Fruit fly (Drosophila melanogaster) whole organism, adult: ENCODE measurements around the gene polo.

Experiments used
- CG1620 ChIP-seq: fragments of 200-800 bp; sonication (Bioruptor generic); optimal IDR thresholded peaks from 2 replicates; lab custom pipeline; 2016; ENCODE audit warnings: missing biosample characterization, missing genetic modification characterization
- CG5204 ChIP-seq: fragments of 200-800 bp; sonication (Bioruptor generic); optimal IDR thresholded peaks from 2 replicates; lab custom pipeline; 2016; ENCODE audit warnings: missing biosample characterization, missing genetic modification characterization

DNA sequence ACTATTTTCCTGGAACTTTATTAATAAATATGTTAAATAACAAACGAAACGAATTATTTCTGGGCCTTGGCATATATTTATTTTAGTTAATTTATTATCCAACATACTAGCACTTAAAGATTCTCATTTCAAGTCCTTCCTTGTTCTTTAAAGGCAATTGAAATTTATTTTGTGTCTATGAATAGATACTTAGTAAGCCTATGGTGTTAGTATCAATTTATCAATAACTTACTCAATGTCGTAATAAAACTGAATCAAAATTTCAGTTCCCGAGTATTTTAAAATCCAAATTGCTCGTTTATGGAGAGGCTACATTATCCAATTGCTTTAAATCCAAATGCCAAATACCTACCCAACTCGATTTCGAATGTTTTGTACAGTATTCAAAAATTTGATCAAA is 43.9 kb upstream of the polo start, which contains the start of gene CG32228:
- TF ChIP-seq CG5204 = no peak
- TF ChIP-seq CG1620 = no peak
